Worm (Caenorhabditis elegans): ENCODE results near the gene F56D2.2.

DNA sequence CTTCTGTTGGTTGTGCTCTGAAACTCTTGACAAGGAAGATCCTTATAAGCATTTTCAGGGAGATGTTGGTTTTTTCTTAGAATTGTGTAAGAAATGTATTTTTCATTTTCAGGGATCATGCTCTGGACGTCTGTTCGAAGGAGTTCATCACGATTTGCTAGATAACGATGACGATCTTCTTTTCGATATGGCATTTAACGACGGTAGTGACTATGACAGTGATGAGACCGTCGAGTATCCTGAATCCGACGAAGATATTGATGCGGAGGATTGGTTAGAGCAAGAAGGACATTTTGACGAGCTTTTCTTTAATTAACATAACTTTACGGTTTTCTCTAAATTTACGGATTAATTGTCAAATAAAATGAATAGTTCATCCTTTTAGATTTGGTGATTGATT lies 1.7 kb downstream of the F56D2.2 start:
- TF ChIP-seq ceh-32 (tag; optimal IDR thresholded peaks at IDR 0.05; ENCODE audit: poor library complexity) (no peak), dpl-1 (GFP tag; optimal IDR thresholded peaks at IDR 0.05) (no peak), dmd-8 (GFP tag; IDR thresholded peaks at IDR 0.05) (no peak), nhr-76 (tag; optimal IDR thresholded peaks at IDR 0.05) (no peak), hif-1 (tag; optimal IDR thresholded peaks at IDR 0.05) (no peak), unc-62 (GFP tag; optimal IDR thresholded peaks at IDR 0.05 in 1 of 2) (no peak), unc-62 (tag; optimal IDR thresholded peaks at IDR 0.05) (no peak), nhr-77 (tag; optimal IDR thresholded peaks at IDR 0.05) (no peak), F37D6.2 (tag; optimal IDR thresholded peaks at IDR 0.05) (no peak)

Data from whole organism, L4 larva.